Worm (Caenorhabditis elegans) whole organism, early embryonic: ENCODE measurements around the gene T11F8.12.

Experiments
- B0310.2 ChIP-seq: sonication (generic microtip); optimal IDR thresholded peaks from 2 replicates; lab custom pipeline; 2016; ENCODE audit warnings: mild to moderate bottlenecking, missing genetic modification characterization, missing compliant biosample characterization
- F13C5.2 ChIP-seq: sonication (generic microtip); optimal IDR thresholded peaks from 2 replicates; lab custom pipeline; 2017; ENCODE audit warnings: mild to moderate bottlenecking, missing genetic modification characterization, inconsistent platforms, missing compliant biosample characterization
- aly-1 ChIP-seq: sonication (generic microtip); optimal IDR thresholded peaks from 2 replicates; lab custom pipeline; 2016; ENCODE audit warnings: missing genetic modification characterization, missing compliant biosample characterization
- ama-1 ChIP-seq: fragments of 150-350 bp; optimal IDR thresholded peaks from 2 replicates; lab custom pipeline; 2014
- ceh-13 ChIP-seq: fragments of 200-800 bp; sonication (Bioruptor generic); optimal IDR thresholded peaks from 2 replicates; lab custom pipeline; 2018; ENCODE audit warnings: mild to moderate bottlenecking, missing genetic modification characterization, missing compliant biosample characterization
- hmbx-1 ChIP-seq: sonication (generic microtip); optimal IDR thresholded peaks from 2 replicates; lab custom pipeline; 2016; ENCODE audit warnings: mild to moderate bottlenecking, missing genetic modification characterization, missing compliant biosample characterization
- hmg-4 ChIP-seq: fragments of 200-800 bp; sonication (Bioruptor generic); optimal IDR thresholded peaks from 2 replicates; lab custom pipeline; 2018; ENCODE audit warnings: mild to moderate bottlenecking, missing genetic modification characterization, missing compliant biosample characterization
- sea-1 ChIP-seq: fragments of 200-800 bp; sonication (Bioruptor generic); conservative IDR thresholded peaks from 2 replicates; pipeline ENCODE4 v1.3.6; 2022; ENCODE audit warnings: missing genetic modification characterization, missing compliant biosample characterization
- tbx-11 ChIP-seq: fragments of 200-800 bp; sonication (Bioruptor generic); IDR thresholded peaks from 2 replicates; pipeline ENCODE4 v1.3.6; 2022; ENCODE audit warnings: missing genetic modification characterization, missing compliant biosample characterization
- tbx-37 ChIP-seq: fragments of 200-800 bp; sonication (Bioruptor generic); conservative IDR thresholded peaks from 2 replicates; pipeline ENCODE4 v1.3.6; 2022; ENCODE audit warnings: missing genetic modification reagents, missing genetic modification characterization, missing compliant biosample characterization
- tra-4 ChIP-seq: sonication (generic microtip); optimal IDR thresholded peaks from 2 replicates; lab custom pipeline; 2017; ENCODE audit warnings: missing genetic modification characterization, missing compliant biosample characterization

- TF ChIP-seq B0310.2 (no peak), hmg-4 (no peak), ama-1 (no peak), F13C5.2 (no peak), tbx-11 (GFP tag; lab: Robert Waterston, UW) (no peak), tbx-37 (GFP tag; lab: Robert Waterston, UW) (no peak), tra-4 (tag; lab: Kevin White, UChicago) (no peak), aly-1 (tag; lab: Kevin White, UChicago) (no peak), sea-1 (no peak), hmbx-1 (tag; lab: Kevin White, UChicago) (no peak), ceh-13 (GFP tag; lab: Kevin White, UChicago) (no peak)
These were observed 11.6 kb upstream of the T11F8.12 start, which contains the start of gene B0273.1 for ce11 chrIV:5493692-5494091.
